Fruit fly (Drosophila melanogaster): ENCODE data around the gene Polr3E.

- TF ChIP-seq h (optimal IDR thresholded peaks at IDR 0.05) (no peak), psq (optimal IDR thresholded peaks at IDR 0.05) (no peak), insv (optimal IDR thresholded peaks at IDR 0.05) (no peak), ttk (optimal IDR thresholded peaks at IDR 0.05) (no peak)
These were observed 34.7 kb downstream of the Polr3E start for dm6 chr3L:21066210-21066912.

Measured in Kc167 (cell line).